Worm (Caenorhabditis elegans): ENCODE data around the gene nas-32.

- no peak for TF ChIP-seq lsy-27 (tag; optimal IDR thresholded peaks at IDR 0.05; ENCODE audit: borderline replicate concordance, insufficient read depth)
- TF ChIP-seq F23B12.7 (tag; optimal IDR thresholded peaks at IDR 0.05; ENCODE audit: insufficient read depth): no peak
- no peak for TF ChIP-seq F49E8.2 (tag; optimal IDR thresholded peaks at IDR 0.05; ENCODE audit: insufficient read depth)
- TF ChIP-seq ccch-3 (GFP tag; optimal IDR thresholded peaks at IDR 0.05): no peak
- no peak for TF ChIP-seq ztf-25 (GFP tag; IDR thresholded peaks at IDR 0.05)
- no peak for TF ChIP-seq cebp-1 (GFP tag; IDR thresholded peaks at IDR 0.05)
- no peak for TF ChIP-seq cebp-1 (tag; optimal IDR thresholded peaks at IDR 0.05)
- no peak for TF ChIP-seq let-607 (tag; optimal IDR thresholded peaks at IDR 0.05)
- no peak for TF ChIP-seq unc-62 (GFP tag; optimal IDR thresholded peaks at IDR 0.05)
- no peak for TF ChIP-seq F22D6.2 (tag; optimal IDR thresholded peaks at IDR 0.05)
- no peak for TF ChIP-seq pha-4 (tag; optimal IDR thresholded peaks at IDR 0.05)
- TF ChIP-seq ztf-6 (GFP tag; IDR thresholded peaks at IDR 0.05): no peak
- no peak for TF ChIP-seq C17E4.6 (GFP tag; IDR thresholded peaks at IDR 0.05)
- TF ChIP-seq snpc-4 (GFP tag; optimal IDR thresholded peaks at IDR 0.05): no peak
- no peak for TF ChIP-seq snpc-4 (tag; optimal IDR thresholded peaks at IDR 0.05)
- no peak for TF ChIP-seq dpl-1 (GFP tag; optimal IDR thresholded peaks at IDR 0.05)
Measured at ce11 chrV:852184-852583, 46.8 kb downstream of the nas-32 start, which contains the start of gene K09C6.3.

Data from whole organism, young adult.